Worm (Caenorhabditis elegans): ENCODE measurements around the gene Y97E10AL.1.

Gene Y97E10AL.1

ce11 chrV:7955168-7955567 lies 30.8 kb upstream of the Y97E10AL.1 start, which contains the start of gene F26D11.12 (continued):
- TF ChIP-seq dpl-1 (GFP tag; optimal IDR thresholded peaks at IDR 0.05) (peak; percentile 44 to 73 (median 66)), C16A3.4 (tag; optimal IDR thresholded peaks at IDR 0.05) (peak; percentile 15), vab-15 (tag; optimal IDR thresholded peaks at IDR 0.05) (no peak), mdl-1 (tag; optimal IDR thresholded peaks at IDR 0.05) (no peak), nhr-11 (tag; optimal IDR thresholded peaks at IDR 0.05) (no peak), blmp-1 (tag; optimal IDR thresholded peaks at IDR 0.05) (no peak), ceh-90 (tag; optimal IDR thresholded peaks at IDR 0.05) (no peak), lsy-2 (tag; optimal IDR thresholded peaks at IDR 0.05) (peak in 1 of 2 experiments; percentile 44), unc-130 (tag; optimal IDR thresholded peaks at IDR 0.05) (no peak), ama-1 (optimal IDR thresholded peaks at IDR 0.05) (no peak), fos-1 (tag; optimal IDR thresholded peaks at IDR 0.05) (no peak), ets-5 (GFP tag; IDR thresholded peaks at IDR 0.05) (no peak), elt-3 (tag; optimal IDR thresholded peaks at IDR 0.05) (no peak), efl-3 (GFP tag; optimal IDR thresholded peaks at IDR 0.05) (no peak), skn-1 (tag; optimal IDR thresholded peaks at IDR 0.05) (peak; percentile 62), nhr-71 (tag; optimal IDR thresholded peaks at IDR 0.05) (no peak), rnt-1 (tag; optimal IDR thresholded peaks at IDR 0.05) (no peak), hlh-17 (GFP tag; optimal IDR thresholded peaks at IDR 0.05; ENCODE audit: borderline replicate concordance) (no peak), F16B12.6 (tag; optimal IDR thresholded peaks at IDR 0.05) (no peak), unc-62 (GFP tag; optimal IDR thresholded peaks at IDR 0.05) (no peak), irx-1 (tag; optimal IDR thresholded peaks at IDR 0.05) (no peak), lin-15B (tag; optimal IDR thresholded peaks at IDR 0.05) (no peak), lir-3 (tag; optimal IDR thresholded peaks at IDR 0.05; ENCODE audit: poor library complexity) (no peak), nhr-76 (tag; optimal IDR thresholded peaks at IDR 0.05) (no peak), lin-35 (GFP tag; optimal IDR thresholded peaks at IDR 0.05) (peak; percentile 22 to 86), egl-27 (tag; optimal IDR thresholded peaks at IDR 0.05) (no peak), nhr-20 (tag; optimal IDR thresholded peaks at IDR 0.05) (no peak), nhr-47 (tag; optimal IDR thresholded peaks at IDR 0.05) (no peak), snu-23 (GFP tag; optimal IDR thresholded peaks at IDR 0.05) (no peak)

DNA sequence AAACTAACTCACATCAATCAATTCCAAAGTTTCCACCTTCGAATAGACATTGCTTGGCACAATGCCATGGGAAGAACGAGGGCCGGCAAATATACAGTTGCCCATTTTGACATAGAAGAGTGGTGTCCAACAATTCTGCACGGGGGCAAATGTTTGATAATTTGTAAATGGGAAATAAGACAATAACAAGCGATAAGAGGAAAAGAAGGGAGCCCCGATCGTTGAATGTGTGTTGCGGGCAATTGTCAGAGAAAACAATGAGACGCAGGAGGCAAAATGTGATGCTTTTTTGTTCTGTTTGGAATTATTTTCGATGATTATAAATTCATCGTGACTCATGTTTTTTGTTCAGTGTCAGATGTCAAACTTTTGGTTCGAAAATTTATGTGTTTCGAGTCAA lies 29.7 kb upstream of the Y97E10AL.1 start, which contains the start of gene pals-34:
TSS of gene pals-34 (minus strand) at position 280 of the 400 bp plus-strand sequence.
- TF ChIP-seq F16B12.6 (tag; optimal IDR thresholded peaks at IDR 0.05) (no peak), unc-30 (tag; optimal IDR thresholded peaks at IDR 0.05) (no peak), egl-27 (tag; optimal IDR thresholded peaks at IDR 0.05) (no peak), sox-4 (tag; optimal IDR thresholded peaks at IDR 0.05) (no peak), jun-1 (tag; optimal IDR thresholded peaks at IDR 0.05) (no peak), efl-1 (optimal IDR thresholded peaks at IDR 0.05) (no peak), efl-1 (GFP tag; optimal IDR thresholded peaks at IDR 0.05 in 1 of 2) (peak in 1 of 2 experiments; percentile 87)

DNA sequence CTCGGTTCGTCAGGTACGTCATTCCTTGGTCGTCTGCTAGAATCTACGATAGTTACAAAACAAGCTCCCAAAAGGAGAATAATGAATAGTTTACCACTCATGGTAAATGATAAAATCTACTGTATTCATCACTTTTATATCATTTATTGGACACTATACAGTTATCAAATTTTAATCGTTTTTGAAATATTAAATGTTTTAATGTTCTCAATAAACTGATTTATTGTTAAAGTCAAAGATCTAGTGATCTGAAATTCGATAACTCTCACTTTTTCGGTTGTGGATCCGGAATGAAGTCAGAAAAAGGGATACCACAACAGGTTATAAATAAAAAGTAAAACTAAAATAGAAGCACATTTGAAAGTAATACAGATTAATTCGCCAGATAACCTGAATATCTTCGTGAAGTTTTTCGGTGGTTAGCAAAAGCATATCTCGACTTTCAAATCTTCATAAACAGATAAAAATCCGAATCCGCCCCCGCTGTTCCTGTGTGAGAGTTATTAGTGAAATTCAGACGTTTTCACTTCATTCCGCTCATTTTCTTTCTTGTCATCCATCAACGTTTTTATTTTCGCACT lies 27.1 kb upstream of the Y97E10AL.1 start, which contains the start of the genes clec-217 and F26D11.2:
TSS of gene clec-217 (minus strand) at position 101 of the 581 bp plus-strand sequence.
TSS of gene F26D11.2 (plus strand) at position 531 of the 581 bp plus-strand sequence.
- TF ChIP-seq fkh-4 (tag; optimal IDR thresholded peaks at IDR 0.05; ENCODE audit: borderline replicate concordance) (no peak), alr-1 (tag; optimal IDR thresholded peaks at IDR 0.05; ENCODE audit: borderline replicate concordance) (no peak), blmp-1 (tag; optimal IDR thresholded peaks at IDR 0.05) (peak; percentile 40)

ce11 chrV:7964429-7964828 lies 21.5 kb upstream of the Y97E10AL.1 start:
- TF ChIP-seq ets-5 (GFP tag; IDR thresholded peaks at IDR 0.05) (no peak), nhr-76 (tag; optimal IDR thresholded peaks at IDR 0.05) (no peak), fkh-8 (tag; optimal IDR thresholded peaks at IDR 0.05) (no peak), ama-1 (optimal IDR thresholded peaks at IDR 0.05) (no peak), nhr-71 (tag; optimal IDR thresholded peaks at IDR 0.05) (no peak), nhr-47 (tag; optimal IDR thresholded peaks at IDR 0.05) (no peak), xbp-1 (tag; optimal IDR thresholded peaks at IDR 0.05) (no peak), lin-35 (GFP tag; optimal IDR thresholded peaks at IDR 0.05) (no peak)
